Fruit fly (Drosophila melanogaster) whole organism, embryonic: Measurements from ENCODE around the gene CG4757.

Experiments used
- Bgb ChIP-seq: fragments of 200-800 bp; sonication (Bioruptor generic); IDR thresholded peaks from 2 replicates; pipeline ENCODE4 v1.3.6; 2022; ENCODE audit warnings: missing biosample characterization, missing genetic modification characterization; ENCODE audit not compliant: partially characterized antibody
- Bteb2 ChIP-seq: fragments of 200-800 bp; sonication (Bioruptor generic); optimal IDR thresholded peaks from 2 replicates; lab custom pipeline; 2016; ENCODE audit warnings: missing biosample characterization, missing genetic modification characterization
- CG10267 ChIP-seq: fragments of 200-800 bp; sonication (Bioruptor generic); optimal IDR thresholded peaks from 2 replicates; lab custom pipeline; 2018; ENCODE audit warnings: missing biosample characterization, mild to moderate bottlenecking, missing genetic modification characterization, moderate library complexity
- CG10366 ChIP-seq: fragments of 200-800 bp; sonication (Bioruptor generic); IDR thresholded peaks from 2 replicates; pipeline ENCODE4 v1.3.6; 2022; ENCODE audit warnings: missing biosample characterization, missing genetic modification characterization
- CG11093 ChIP-seq: fragments of 200-800 bp; sonication (Bioruptor generic); IDR thresholded peaks from 3 replicates; pipeline ENCODE4 v1.3.6; 2022; ENCODE audit warnings: missing biosample characterization, missing genetic modification characterization
- CG12071 ChIP-seq: fragments of 200-800 bp; sonication (Bioruptor generic); optimal IDR thresholded peaks from 3 replicates; lab custom pipeline; 2018; ENCODE audit warnings: missing biosample characterization, mild to moderate bottlenecking, missing genetic modification characterization
- CG13287 ChIP-seq: fragments of 200-800 bp; sonication (Bioruptor generic); IDR thresholded peaks from 2 replicates; pipeline ENCODE4 v1.3.6; 2022; ENCODE audit warnings: missing biosample characterization, missing genetic modification characterization; ENCODE audit not compliant: partially characterized antibody
- CG14710 ChIP-seq: fragments of 200-800 bp; sonication (Bioruptor generic); optimal IDR thresholded peaks from 3 replicates; lab custom pipeline; 2019; ENCODE audit warnings: missing biosample characterization, mild to moderate bottlenecking, missing genetic modification characterization, moderate library complexity
- CG14860 ChIP-seq: fragments of 200-800 bp; sonication (Bioruptor generic); IDR thresholded peaks from 3 replicates; pipeline ENCODE4 v1.3.6; 2022; ENCODE audit warnings: missing biosample characterization, missing genetic modification characterization; ENCODE audit not compliant: partially characterized antibody
- CG14965 ChIP-seq: fragments of 200-800 bp; sonication (Bioruptor generic); optimal IDR thresholded peaks from 2 replicates; lab custom pipeline; 2016; ENCODE audit warnings: missing biosample characterization, missing genetic modification characterization, borderline replicate concordance
- CG1603 ChIP-seq: fragments of 200-800 bp; sonication (Bioruptor generic); optimal IDR thresholded peaks from 2 replicates; lab custom pipeline; 2019; ENCODE audit warnings: missing biosample characterization, mild to moderate bottlenecking, missing genetic modification characterization, moderate library complexity
- CG1647 ChIP-seq: fragments of 200-800 bp; sonication (Bioruptor generic); optimal IDR thresholded peaks from 3 replicates; lab custom pipeline; 2016; ENCODE audit warnings: missing biosample characterization, missing genetic modification characterization
- CG31388 ChIP-seq: fragments of 200-800 bp; sonication (Bioruptor generic); optimal IDR thresholded peaks from 2 replicates; lab custom pipeline; 2016; ENCODE audit warnings: missing biosample characterization, missing genetic modification characterization
- CG34376 ChIP-seq: fragments of 200-800 bp; sonication (Bioruptor generic); optimal IDR thresholded peaks from 2 replicates; lab custom pipeline; 2018; ENCODE audit warnings: missing biosample characterization, mild to moderate bottlenecking, missing genetic modification characterization
- CG4360 ChIP-seq: fragments of 200-800 bp; sonication (Bioruptor generic); IDR thresholded peaks from 2 replicates; pipeline ENCODE4 v1.3.6; 2022; ENCODE audit warnings: missing biosample characterization, missing genetic modification characterization
- CG5953 ChIP-seq: fragments of 200-800 bp; sonication (Bioruptor generic); IDR thresholded peaks from 2 replicates; pipeline ENCODE4 v1.3.6; 2022; ENCODE audit warnings: missing biosample characterization, missing genetic modification characterization
- CG6689 ChIP-seq: fragments of 200-800 bp; sonication (Bioruptor generic); IDR thresholded peaks from 2 replicates; pipeline ENCODE4 v1.3.6; 2022; ENCODE audit warnings: missing biosample characterization, missing genetic modification characterization
- CG7271 ChIP-seq: fragments of 200-800 bp; sonication (Bioruptor generic); optimal IDR thresholded peaks from 2 replicates; lab custom pipeline; 2018; ENCODE audit warnings: missing biosample characterization, mild to moderate bottlenecking, missing genetic modification characterization, moderate library complexity
- CG9727 ChIP-seq: fragments of 200-800 bp; sonication (Bioruptor generic); optimal IDR thresholded peaks from 3 replicates; lab custom pipeline; 2017; ENCODE audit warnings: missing biosample characterization, mild to moderate bottlenecking, missing genetic modification characterization
- CoRest ChIP-seq: fragments of 200-800 bp; sonication (Bioruptor generic); optimal IDR thresholded peaks from 3 replicates; lab custom pipeline; 2018; ENCODE audit warnings: missing biosample characterization, mild to moderate bottlenecking, missing genetic modification characterization, moderate library complexity
- D19A ChIP-seq: fragments of 200-800 bp; optimal IDR thresholded peaks from 3 replicates; lab custom pipeline; 2019; ENCODE audit warnings: missing biosample characterization, mild to moderate bottlenecking, missing genetic modification characterization, moderate library complexity
- Doc2 ChIP-seq: fragments of 200-800 bp; sonication (Bioruptor generic); IDR thresholded peaks from 2 replicates; pipeline ENCODE4 v1.3.6; 2022; ENCODE audit warnings: missing biosample characterization, missing genetic modification characterization
- ERR ChIP-seq: fragments of 200-800 bp; sonication (Bioruptor generic); optimal IDR thresholded peaks from 2 replicates; lab custom pipeline; 2016; ENCODE audit warnings: missing biosample characterization, missing genetic modification characterization
- Elba2 ChIP-seq: fragments of 200-800 bp; sonication (Bioruptor generic); optimal IDR thresholded peaks from 3 replicates; lab custom pipeline; 2016; ENCODE audit warnings: missing biosample characterization, missing genetic modification characterization
- GATAe ChIP-seq: fragments of 200-800 bp; sonication (Bioruptor generic); conservative IDR thresholded peaks from 2 replicates; pipeline ENCODE4 v1.3.6; 2022; ENCODE audit warnings: missing biosample characterization, missing genetic modification characterization
- Gug ChIP-seq: fragments of 200-800 bp; sonication (Bioruptor generic); IDR thresholded peaks from 4 replicates; pipeline ENCODE4 v1.3.6; 2022; ENCODE audit warnings: missing biosample characterization, missing genetic modification characterization
- Nf-YA ChIP-seq: fragments of 200-800 bp; sonication (Bioruptor generic); IDR thresholded peaks from 2 replicates; pipeline ENCODE4 v1.3.6; 2022; ENCODE audit warnings: missing biosample characterization, missing genetic modification characterization
- Poxn ChIP-seq: fragments of 200-800 bp; sonication (Bioruptor generic); IDR thresholded peaks from 2 replicates; pipeline ENCODE4 v1.3.6; 2022; ENCODE audit warnings: missing biosample characterization, missing genetic modification characterization
- Stat92E ChIP-seq, 3 experiments: fragments of >200 bp in 2 of 3; fragments of 200-800 bp in 1 of 3; sonication (Bioruptor generic) in 1 of 3; optimal IDR thresholded peaks; 2 replicates each; lab custom pipeline; 2017 to 2019; ENCODE audit warnings: missing biosample characterization in 3 of 3, missing genetic modification characterization in 3 of 3, mild to moderate bottlenecking in 1 of 3, moderate library complexity in 1 of 3
- Xbp1 ChIP-seq: fragments of 200-800 bp; sonication (Bioruptor generic); optimal IDR thresholded peaks from 3 replicates; lab custom pipeline; 2016; ENCODE audit warnings: missing biosample characterization, mild to moderate bottlenecking, missing genetic modification characterization
- abd-A ChIP-seq: fragments of 200-800 bp; sonication (Bioruptor generic); optimal IDR thresholded peaks from 3 replicates; lab custom pipeline; 2019; ENCODE audit warnings: missing biosample characterization, mild to moderate bottlenecking, missing genetic modification characterization, moderate library complexity
- amos ChIP-seq: fragments of 200-800 bp; sonication (Bioruptor generic); IDR thresholded peaks from 2 replicates; pipeline ENCODE4 v1.3.6; 2022; ENCODE audit warnings: missing biosample characterization, missing genetic modification characterization; ENCODE audit not compliant: partially characterized antibody
- bowl ChIP-seq: fragments of 200-800 bp; sonication (Bioruptor generic); IDR thresholded peaks from 2 replicates; pipeline ENCODE4 v1.3.6; 2022; ENCODE audit warnings: missing biosample characterization, missing genetic modification characterization
- cas ChIP-seq: fragments of 200-800 bp; sonication (Bioruptor generic); IDR thresholded peaks from 2 replicates; pipeline ENCODE4 v1.3.6; 2022; ENCODE audit warnings: missing biosample characterization, missing genetic modification characterization
- chinmo ChIP-seq: fragments of 200-800 bp; sonication (Bioruptor generic); IDR thresholded peaks from 4 replicates; pipeline ENCODE4 v1.3.6; 2022; ENCODE audit warnings: missing biosample characterization, missing genetic modification characterization; ENCODE audit not compliant: partially characterized antibody
- crc ChIP-seq: fragments of 200-800 bp; sonication (Bioruptor generic); optimal IDR thresholded peaks from 2 replicates; lab custom pipeline; 2016; ENCODE audit warnings: missing biosample characterization, missing genetic modification characterization
- dati ChIP-seq: fragments of 200-800 bp; sonication (Bioruptor generic); IDR thresholded peaks from 2 replicates; pipeline ENCODE4 v1.3.6; 2022; ENCODE audit warnings: missing biosample characterization, missing genetic modification characterization
- ems ChIP-seq: fragments of 200-800 bp; sonication (Bioruptor generic); optimal IDR thresholded peaks from 3 replicates; lab custom pipeline; 2016; ENCODE audit warnings: missing biosample characterization, missing genetic modification characterization
- grau ChIP-seq: fragments of 200-800 bp; optimal IDR thresholded peaks from 3 replicates; lab custom pipeline; 2019; ENCODE audit warnings: missing biosample characterization, mild to moderate bottlenecking, missing genetic modification characterization, moderate library complexity
- lola ChIP-seq, 3 experiments: fragments of >200 bp in 2 of 3; fragments of 200-800 bp in 1 of 3; sonication (Bioruptor generic) in 1 of 3; optimal IDR thresholded peaks; 2 replicates each; lab custom pipeline; 2017 to 2019; ENCODE audit warnings: missing biosample characterization in 3 of 3, missing genetic modification characterization in 3 of 3, mild to moderate bottlenecking in 1 of 3, moderate library complexity in 1 of 3
- nau ChIP-seq: fragments of 200-800 bp; sonication (Bioruptor generic); optimal IDR thresholded peaks from 3 replicates; lab custom pipeline; 2017; ENCODE audit warnings: missing biosample characterization, mild to moderate bottlenecking, missing genetic modification characterization, missing genetic modification reagents
- pho ChIP-seq: fragments of 200-800 bp; sonication (Bioruptor generic); optimal IDR thresholded peaks from 2 replicates; lab custom pipeline; 2016; ENCODE audit warnings: missing biosample characterization, missing genetic modification characterization
- row ChIP-seq: fragments of 200-800 bp; sonication (Bioruptor generic); IDR thresholded peaks from 3 replicates; pipeline ENCODE4 v1.3.6; 2022; ENCODE audit warnings: missing biosample characterization, missing genetic modification characterization
- seq ChIP-seq: fragments of 200-800 bp; sonication (Bioruptor generic); IDR thresholded peaks from 2 replicates; pipeline ENCODE4 v1.3.6; 2022; ENCODE audit warnings: missing biosample characterization, missing genetic modification characterization
- shn ChIP-seq: fragments of 200-800 bp; sonication (Bioruptor generic); optimal IDR thresholded peaks from 3 replicates; lab custom pipeline; 2016; ENCODE audit warnings: missing biosample characterization, missing genetic modification characterization
- sob ChIP-seq: fragments of 200-800 bp; sonication (Bioruptor generic); IDR thresholded peaks from 2 replicates; pipeline ENCODE4 v1.3.6; 2022; ENCODE audit warnings: missing biosample characterization, missing genetic modification characterization
- vnd ChIP-seq: fragments of 200-800 bp; sonication (Bioruptor generic); IDR thresholded peaks from 3 replicates; pipeline ENCODE4 v1.3.6; 2022; ENCODE audit warnings: missing biosample characterization, missing genetic modification characterization; ENCODE audit not compliant: partially characterized antibody
- zfh1 ChIP-seq: fragments of 200-800 bp; sonication (Bioruptor generic); IDR thresholded peaks from 3 replicates; pipeline ENCODE4 v1.3.6; 2022; ENCODE audit warnings: missing biosample characterization, missing genetic modification characterization

CG4757 gene

DNA sequence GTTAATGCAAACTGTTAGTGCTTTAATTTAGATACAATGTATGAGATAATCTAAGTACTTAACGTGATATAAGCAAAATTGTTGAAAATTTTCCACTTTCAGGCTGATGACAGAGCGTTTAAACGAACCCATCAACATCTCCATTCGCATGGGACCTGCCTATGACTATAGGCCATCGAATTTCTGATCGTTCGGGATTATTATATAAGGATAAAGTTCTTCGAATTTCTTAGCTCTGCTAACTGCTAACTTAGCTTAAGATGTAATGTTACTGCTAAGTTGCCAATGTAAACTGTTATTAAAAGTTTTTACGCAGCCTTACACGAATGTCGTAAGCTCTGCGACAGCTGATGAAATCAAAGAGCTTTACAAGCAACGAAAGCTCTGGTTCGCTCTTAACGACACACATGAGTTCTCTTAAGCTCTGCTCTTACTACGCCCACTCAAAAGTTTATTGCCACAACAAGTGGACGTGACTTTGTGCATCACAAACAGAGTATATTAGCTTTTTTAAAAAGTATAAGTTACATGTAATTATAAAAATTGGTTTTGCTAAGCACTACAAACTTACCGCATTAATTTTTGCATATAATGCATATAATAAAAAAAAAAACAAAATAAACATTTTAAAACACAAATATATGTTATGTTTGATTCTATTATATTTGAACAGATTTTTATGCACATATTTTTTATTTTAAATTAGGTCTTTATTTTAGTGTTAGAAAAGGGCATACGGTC is 35.8 kb downstream of the CG4757 start (continued):
- TF ChIP-seq Bteb2 (GFP tag; lab: Kevin White, UChicago) (peak; percentile 81), shn (GFP tag; lab: Kevin White, UChicago) (peak; percentile 82), row (GFP tag; lab: Robert Waterston, UW) (peak; percentile 99), GATAe (GFP tag; lab: Robert Waterston, UW) (peak; percentile 98), CG14965 (GFP tag; lab: Kevin White, UChicago) (no peak), CG1603 (tag; lab: Kevin White, UChicago) (peak; percentile 61), Xbp1 (GFP tag; lab: Kevin White, UChicago) (peak; percentile 97), Poxn (GFP tag; lab: Robert Waterston, UW) (peak; percentile 94), ems (GFP tag; lab: Kevin White, UChicago) (peak; percentile 90), CG13287 (GFP tag; lab: Robert Waterston, UW) (peak; percentile 20; the same call in 1 of the 2 replicates), grau (peak; percentile 95), CG5953 (peak; percentile 96), bowl (GFP tag; lab: Robert Waterston, UW) (peak; percentile 91), CoRest (tag; lab: Kevin White, UChicago) (peak; percentile 100), chinmo (peak; percentile 78; the same call in 2 of the 4 replicates), amos (no peak; the same call in 1 of the 2 replicates), vnd (GFP tag; lab: Robert Waterston, UW) (no peak), Elba2 (GFP tag; lab: Kevin White, UChicago) (no peak), CG4360 (GFP tag; lab: Robert Waterston, UW) (peak; percentile 70), CG14860 (GFP tag; lab: Robert Waterston, UW) (no peak), CG31388 (GFP tag; lab: Kevin White, UChicago) (peak; percentile 88), CG7271 (tag; lab: Kevin White, UChicago) (peak; percentile 85), Stat92E (GFP tag; optimal IDR thresholded peaks at IDR 0.05; lab: Kevin White, UChicago) (peak in 1 of 3 experiments; percentile 99), CG14710 (tag; lab: Kevin White, UChicago) (peak; percentile 98), Nf-YA (peak; percentile 96), pho (GFP tag; lab: Kevin White, UChicago) (peak; percentile 96), nau (GFP tag; lab: Kevin White, UChicago) (peak; percentile 97), Doc2 (GFP tag; lab: Robert Waterston, UW) (peak; percentile 93), CG11093 (GFP tag; lab: Robert Waterston, UW) (peak; percentile 98), D19A (tag; lab: Kevin White, UChicago) (peak; percentile 99), seq (GFP tag; lab: Robert Waterston, UW) (peak; percentile 98), sob (GFP tag; lab: Robert Waterston, UW) (peak; percentile 99), Gug (peak; percentile 97), cas (peak; percentile 94), lola (GFP tag; optimal IDR thresholded peaks at IDR 0.05; lab: Kevin White, UChicago) (peak in 1 of 3 experiments; percentile 97), CG10267 (peak; percentile 96), ERR (GFP tag; lab: Kevin White, UChicago) (peak; percentile 39), CG6689 (GFP tag; lab: Robert Waterston, UW) (peak; percentile 99), crc (GFP tag; lab: Kevin White, UChicago) (peak; percentile 65), CG1647 (GFP tag; lab: Kevin White, UChicago) (peak; percentile 81), CG34376 (GFP tag; lab: Kevin White, UChicago) (peak; percentile 97), abd-A (tag; lab: Kevin White, UChicago) (peak; percentile 98), CG10366 (GFP tag; lab: Robert Waterston, UW) (peak; percentile 97), CG12071 (peak; percentile 91), dati (peak; percentile 90), zfh1 (GFP tag; lab: Robert Waterston, UW) (peak; percentile 97), CG9727 (GFP tag; lab: Kevin White, UChicago) (peak; percentile 100), Bgb (GFP tag; lab: Robert Waterston, UW) (peak; percentile 51; the same call in 1 of the 2 replicates)
